Worm (Caenorhabditis elegans) whole organism, late embryonic: ENCODE measurements around the gene M117.3.

Source experiments
- C38D4.7 ChIP-seq: fragments of 200-800 bp; sonication (Bioruptor generic); optimal IDR thresholded peaks from 2 replicates; lab custom pipeline; 2018; ENCODE audit warnings: mild to moderate bottlenecking, missing genetic modification characterization, moderate library complexity, missing compliant biosample characterization
- K09A11.1 ChIP-seq: sonication (generic microtip); optimal IDR thresholded peaks from 2 replicates; lab custom pipeline; 2017; ENCODE audit warnings: antibody characterized with exemption, mild to moderate bottlenecking, missing genetic modification characterization, missing compliant biosample characterization; ENCODE audit not compliant: insufficient read depth
- Y22D7AL.16 ChIP-seq: sonication (generic microtip); optimal IDR thresholded peaks from 2 replicates; lab custom pipeline; 2016; ENCODE audit warnings: missing genetic modification characterization, missing compliant biosample characterization
- ahr-1 ChIP-seq: sonication (generic microtip); optimal IDR thresholded peaks from 2 replicates; lab custom pipeline; 2016; ENCODE audit warnings: missing genetic modification characterization, missing compliant biosample characterization
- ama-1 ChIP-seq: fragments of 150-350 bp; optimal IDR thresholded peaks from 2 replicates; lab custom pipeline; 2014
- ceh-2 ChIP-seq: sonication (generic microtip); optimal IDR thresholded peaks from 2 replicates; lab custom pipeline; 2016; ENCODE audit warnings: missing genotype, missing genetic modification characterization, missing compliant biosample characterization
- ceh-30 ChIP-seq: fragments of 150-350 bp; optimal IDR thresholded peaks from 2 replicates; lab custom pipeline; 2014; ENCODE audit warnings: missing biosample characterization, missing genetic modification characterization
- ceh-31 ChIP-seq: sonication (generic microtip); optimal IDR thresholded peaks from 2 replicates; lab custom pipeline; 2016; ENCODE audit warnings: missing genetic modification characterization, missing compliant biosample characterization
- ceh-34 ChIP-seq: sonication (generic microtip); optimal IDR thresholded peaks from 2 replicates; lab custom pipeline; 2016; ENCODE audit warnings: mild to moderate bottlenecking, missing genetic modification characterization, missing compliant biosample characterization
- ceh-48 ChIP-seq: sonication (generic microtip); optimal IDR thresholded peaks from 2 replicates; lab custom pipeline; 2016; ENCODE audit warnings: missing genetic modification characterization, inconsistent platforms, missing compliant biosample characterization
- ceh-6 ChIP-seq: fragments of 200-800 bp; sonication (Bioruptor generic); optimal IDR thresholded peaks from 2 replicates; lab custom pipeline; 2018; ENCODE audit warnings: mild to moderate bottlenecking, missing genetic modification characterization, missing compliant biosample characterization
- che-1 ChIP-seq: sonication (generic microtip); optimal IDR thresholded peaks from 2 replicates; lab custom pipeline; 2016; ENCODE audit warnings: mild to moderate bottlenecking, missing genetic modification characterization, missing compliant biosample characterization
- dmd-4 ChIP-seq: sonication (generic microtip); optimal IDR thresholded peaks from 2 replicates; lab custom pipeline; 2016; ENCODE audit warnings: borderline replicate concordance, missing genetic modification characterization, missing compliant biosample characterization
- elt-2 ChIP-seq: sonication (generic microtip); optimal IDR thresholded peaks from 2 replicates; lab custom pipeline; 2016; ENCODE audit warnings: missing genetic modification reagents, missing genetic modification characterization, missing compliant biosample characterization
- elt-4 ChIP-seq: sonication (generic microtip); optimal IDR thresholded peaks from 2 replicates; lab custom pipeline; 2016; ENCODE audit warnings: missing genetic modification characterization, missing compliant biosample characterization
- ets-4 ChIP-seq: sonication (generic microtip); optimal IDR thresholded peaks from 2 replicates; lab custom pipeline; 2016; ENCODE audit warnings: missing genetic modification characterization, missing compliant biosample characterization
- eyg-1 ChIP-seq: sonication (generic microtip); optimal IDR thresholded peaks from 2 replicates; lab custom pipeline; 2016; ENCODE audit warnings: missing genotype, missing genetic modification characterization, missing compliant biosample characterization
- fax-1 ChIP-seq: sonication (generic microtip); optimal IDR thresholded peaks from 2 replicates; lab custom pipeline; 2016; ENCODE audit warnings: missing genotype, missing genetic modification characterization, missing compliant biosample characterization
- fkh-10 ChIP-seq: fragments of 150-350 bp; optimal IDR thresholded peaks from 2 replicates; lab custom pipeline; 2014; ENCODE audit warnings: missing biosample characterization, missing genetic modification reagents, missing genetic modification characterization
- fkh-6 ChIP-seq: sonication (generic microtip); optimal IDR thresholded peaks from 2 replicates; lab custom pipeline; 2016; ENCODE audit warnings: missing genetic modification characterization, missing compliant biosample characterization
- gmeb-2 ChIP-seq: sonication (generic microtip); optimal IDR thresholded peaks from 2 replicates; lab custom pipeline; 2016; ENCODE audit warnings: missing genetic modification characterization, inconsistent platforms, missing compliant biosample characterization
- hlh-30 ChIP-seq: sonication (generic microtip); optimal IDR thresholded peaks from 2 replicates; lab custom pipeline; 2017; ENCODE audit warnings: antibody characterized with exemption, missing genetic modification characterization, missing compliant biosample characterization; ENCODE audit not compliant: insufficient read depth
- hlh-6 ChIP-seq: sonication (generic microtip); optimal IDR thresholded peaks from 2 replicates; lab custom pipeline; 2016; ENCODE audit warnings: missing genotype, missing genetic modification characterization, missing compliant biosample characterization
- hlh-8 ChIP-seq: sonication (generic microtip); optimal IDR thresholded peaks from 2 replicates; lab custom pipeline; 2016; ENCODE audit warnings: missing genotype, missing genetic modification characterization, missing compliant biosample characterization
- lin-11 ChIP-seq: fragments of 200-800 bp; sonication (Bioruptor generic); optimal IDR thresholded peaks from 2 replicates; lab custom pipeline; 2018; ENCODE audit warnings: mild to moderate bottlenecking, missing genetic modification characterization, missing compliant biosample characterization
- mec-3 ChIP-seq: sonication (generic microtip); optimal IDR thresholded peaks from 2 replicates; lab custom pipeline; 2016; ENCODE audit warnings: borderline replicate concordance, missing genetic modification characterization, missing compliant biosample characterization
- nfya-1 ChIP-seq: sonication (generic microtip); optimal IDR thresholded peaks from 2 replicates; lab custom pipeline; 2017; ENCODE audit warnings: missing genetic modification characterization, mild to moderate bottlenecking, missing compliant biosample characterization, antibody characterized with exemption, moderate library complexity
- npax-4 ChIP-seq: sonication (generic microtip); optimal IDR thresholded peaks from 2 replicates; lab custom pipeline; 2016; ENCODE audit warnings: missing genetic modification characterization, missing compliant biosample characterization
- odd-2 ChIP-seq: sonication (generic microtip); optimal IDR thresholded peaks from 2 replicates; lab custom pipeline; 2017; ENCODE audit warnings: antibody characterized with exemption, mild to moderate bottlenecking, missing genetic modification characterization, missing compliant biosample characterization
- pag-3 ChIP-seq: sonication (generic microtip); optimal IDR thresholded peaks from 2 replicates; lab custom pipeline; 2016; ENCODE audit warnings: missing compliant biosample characterization, missing genetic modification characterization, borderline replicate concordance
- pat-9 ChIP-seq: fragments of 200-800 bp; sonication (Bioruptor generic); optimal IDR thresholded peaks from 2 replicates; lab custom pipeline; 2018; ENCODE audit warnings: mild to moderate bottlenecking, missing genetic modification characterization, moderate library complexity, missing compliant biosample characterization
- pha-2 ChIP-seq: sonication (generic microtip); optimal IDR thresholded peaks from 2 replicates; lab custom pipeline; 2017; ENCODE audit warnings: mild to moderate bottlenecking, missing genetic modification characterization, missing compliant biosample characterization
- pqm-1 ChIP-seq: sonication (generic microtip); optimal IDR thresholded peaks from 2 replicates; lab custom pipeline; 2016; ENCODE audit warnings: missing genetic modification characterization, missing compliant biosample characterization
- pros-1 ChIP-seq: fragments of 150-350 bp; optimal IDR thresholded peaks from 2 replicates; lab custom pipeline; 2014; ENCODE audit warnings: missing biosample characterization, missing genetic modification reagents, missing genetic modification characterization
- ref-2 ChIP-seq: sonication (generic microtip); optimal IDR thresholded peaks from 2 replicates; lab custom pipeline; 2016; ENCODE audit warnings: missing genetic modification characterization, missing compliant biosample characterization
- sox-4 ChIP-seq: sonication (generic microtip); optimal IDR thresholded peaks from 2 replicates; lab custom pipeline; 2017; ENCODE audit warnings: mild to moderate bottlenecking, missing genetic modification characterization, inconsistent platforms, missing compliant biosample characterization
- syd-9 ChIP-seq: sonication (generic microtip); optimal IDR thresholded peaks from 2 replicates; lab custom pipeline; 2016; ENCODE audit warnings: mild to moderate bottlenecking, missing genetic modification characterization, moderate library complexity, missing compliant biosample characterization
- tbx-2 ChIP-seq: sonication (generic microtip); optimal IDR thresholded peaks from 2 replicates; lab custom pipeline; 2016; ENCODE audit warnings: missing genetic modification characterization, missing compliant biosample characterization
- tbx-7 ChIP-seq: sonication (generic microtip); optimal IDR thresholded peaks from 2 replicates; lab custom pipeline; 2016; ENCODE audit warnings: missing genotype, missing genetic modification characterization, missing compliant biosample characterization
- ttx-3 ChIP-seq: sonication (generic microtip); optimal IDR thresholded peaks from 2 replicates; lab custom pipeline; 2016; ENCODE audit warnings: missing genetic modification reagents, missing genetic modification characterization, missing compliant biosample characterization
- unc-42 ChIP-seq: sonication (generic microtip); optimal IDR thresholded peaks from 2 replicates; lab custom pipeline; 2016; ENCODE audit warnings: missing genotype, missing genetic modification characterization, missing compliant biosample characterization
- zip-5 ChIP-seq: sonication (generic microtip); optimal IDR thresholded peaks from 2 replicates; lab custom pipeline; 2016; ENCODE audit warnings: missing genetic modification characterization, missing compliant biosample characterization
- ztf-16 ChIP-seq: sonication (generic microtip); optimal IDR thresholded peaks from 2 replicates; lab custom pipeline; 2017; ENCODE audit warnings: missing genetic modification characterization, missing compliant biosample characterization

The M117.3 gene

ce11 chrIV:11854777-11855176 lies 32.8 kb downstream of the M117.3 start, which contains the start of gene tag-30:
tag-30 (minus strand) TSS chrIV:11855159.
- TF ChIP-seq ttx-3 (tag; lab: Kevin White, UChicago): no peak
- TF ChIP-seq syd-9: no peak
- no peak for TF ChIP-seq pqm-1 (tag; lab: Kevin White, UChicago)
- TF ChIP-seq ceh-34 (tag; lab: Kevin White, UChicago): peak; percentile 54
- no peak for TF ChIP-seq ahr-1 (tag; lab: Kevin White, UChicago)
- no peak for TF ChIP-seq dmd-4
- no peak for TF ChIP-seq sox-4 (tag; lab: Kevin White, UChicago)
- no peak for TF ChIP-seq eyg-1 (tag; lab: Kevin White, UChicago)
- no peak for TF ChIP-seq gmeb-2 (tag; lab: Kevin White, UChicago)
- no peak for TF ChIP-seq tbx-7 (tag; lab: Kevin White, UChicago)
- TF ChIP-seq Y22D7AL.16 (tag; lab: Kevin White, UChicago): no peak
- TF ChIP-seq elt-4 (tag; lab: Kevin White, UChicago): no peak
- TF ChIP-seq ceh-2: no peak
- no peak for TF ChIP-seq che-1 (tag; lab: Kevin White, UChicago)
- no peak for TF ChIP-seq ceh-48
- no peak for TF ChIP-seq fkh-6 (tag; lab: Kevin White, UChicago)
- TF ChIP-seq hlh-6: no peak
- TF ChIP-seq pha-2 (tag; lab: Kevin White, UChicago): no peak
- TF ChIP-seq hlh-8 (tag; lab: Kevin White, UChicago): no peak
- no peak for TF ChIP-seq odd-2 (tag; lab: Kevin White, UChicago)
- no peak for TF ChIP-seq ama-1
- peak; percentile 41 for TF ChIP-seq tbx-2
- TF ChIP-seq unc-42 (tag; lab: Kevin White, UChicago): peak; percentile 59
- TF ChIP-seq zip-5 (tag; lab: Kevin White, UChicago): no peak
- TF ChIP-seq pros-1 (tag; lab: Kevin White, UChicago): no peak
- no peak for TF ChIP-seq K09A11.1 (tag; lab: Kevin White, UChicago)
- no peak for TF ChIP-seq fax-1
- peak; percentile 22 for TF ChIP-seq nfya-1 (tag; lab: Kevin White, UChicago)
- no peak for TF ChIP-seq pag-3 (tag; lab: Kevin White, UChicago)
- peak; percentile 62 for TF ChIP-seq ceh-31 (tag; lab: Kevin White, UChicago)
- no peak for TF ChIP-seq ceh-30 (tag; lab: Kevin White, UChicago)
- no peak for TF ChIP-seq ztf-16
- TF ChIP-seq fkh-10 (GFP tag; lab: Kevin White, UChicago): no peak
- no peak for TF ChIP-seq npax-4 (tag; lab: Kevin White, UChicago)
- TF ChIP-seq ceh-6: no peak
- no peak for TF ChIP-seq elt-2 (tag; lab: Kevin White, UChicago)
- no peak for TF ChIP-seq ets-4 (tag; lab: Kevin White, UChicago)
- peak; percentile 66 for TF ChIP-seq hlh-30 (tag; lab: Kevin White, UChicago)
- TF ChIP-seq ref-2 (tag; lab: Kevin White, UChicago): no peak
- TF ChIP-seq pat-9 (tag; lab: Kevin White, UChicago): no peak
- no peak for TF ChIP-seq mec-3 (tag; lab: Kevin White, UChicago)
- no peak for TF ChIP-seq lin-11 (tag; lab: Kevin White, UChicago)

ce11 chrIV:11855424-11855823 lies 33.4 kb downstream of the M117.3 start:
- TF ChIP-seq hlh-8 (tag; lab: Kevin White, UChicago): no peak
- TF ChIP-seq gmeb-2 (tag; lab: Kevin White, UChicago): no peak
- TF ChIP-seq C38D4.7 (GFP tag; lab: Kevin White, UChicago): no peak
- TF ChIP-seq, all 69 proteins: peak for 0
